Fruit fly (Drosophila melanogaster) whole organism, embryonic: Measurements from ENCODE around the gene Lsd-1.

Source experiments
- ATbp ChIP-seq: fragments of 200-800 bp; sonication (Bioruptor generic); optimal IDR thresholded peaks from 2 replicates; lab custom pipeline; 2017; ENCODE audit warnings: missing biosample characterization, mild to moderate bottlenecking, missing genetic modification characterization, missing genetic modification reagents
- B-H1 ChIP-seq: fragments of 200-800 bp; sonication (Bioruptor generic); IDR thresholded peaks from 3 replicates; pipeline ENCODE4 v1.3.6; 2022; ENCODE audit warnings: missing biosample characterization, missing genetic modification characterization
- CG10321 ChIP-seq: fragments of 200-800 bp; sonication (Bioruptor generic); IDR thresholded peaks from 2 replicates; pipeline ENCODE4 v1.3.6; 2022; ENCODE audit warnings: missing biosample characterization, missing genetic modification characterization
- CG10366 ChIP-seq: fragments of 200-800 bp; sonication (Bioruptor generic); IDR thresholded peaks from 2 replicates; pipeline ENCODE4 v1.3.6; 2022; ENCODE audit warnings: missing biosample characterization, missing genetic modification characterization
- CG11504 ChIP-seq: fragments of 200-800 bp; sonication (Bioruptor generic); optimal IDR thresholded peaks from 3 replicates; lab custom pipeline; 2019; ENCODE audit warnings: missing biosample characterization, mild to moderate bottlenecking, missing genetic modification characterization, moderate library complexity
- CG11560 ChIP-seq: fragments of 200-800 bp; sonication (Bioruptor generic); IDR thresholded peaks from 3 replicates; pipeline ENCODE4 v1.3.6; 2022; ENCODE audit warnings: missing biosample characterization, missing genetic modification characterization
- CG11696 ChIP-seq: fragments of 200-800 bp; sonication (Bioruptor generic); IDR thresholded peaks from 2 replicates; pipeline ENCODE4 v1.3.6; 2022; ENCODE audit warnings: missing biosample characterization, missing genetic modification characterization
- CG12744 ChIP-seq: fragments of 200-800 bp; sonication (Bioruptor generic); optimal IDR thresholded peaks from 2 replicates; lab custom pipeline; 2016; ENCODE audit warnings: missing biosample characterization, missing genetic modification characterization
- CG15073 ChIP-seq: fragments of 200-800 bp; sonication (Bioruptor generic); optimal IDR thresholded peaks from 2 replicates; lab custom pipeline; 2016; ENCODE audit warnings: missing biosample characterization, missing genetic modification characterization
- CG15696 ChIP-seq: fragments of 200-800 bp; sonication (Bioruptor generic); optimal IDR thresholded peaks from 2 replicates; lab custom pipeline; 2019; ENCODE audit warnings: missing biosample characterization, mild to moderate bottlenecking, missing genetic modification characterization, moderate library complexity
- CG17186 ChIP-seq: fragments of 200-800 bp; sonication (Bioruptor generic); optimal IDR thresholded peaks from 3 replicates; lab custom pipeline; 2017; ENCODE audit warnings: missing biosample characterization, missing genetic modification reagents, missing genetic modification characterization
- CG17612 ChIP-seq: fragments of 200-800 bp; sonication (Bioruptor generic); IDR thresholded peaks from 2 replicates; pipeline ENCODE4 v1.3.6; 2022; ENCODE audit warnings: missing biosample characterization, missing genetic modification characterization
- CG17802 ChIP-seq: fragments of 200-800 bp; sonication (Bioruptor generic); optimal IDR thresholded peaks from 2 replicates; lab custom pipeline; 2018; ENCODE audit warnings: missing biosample characterization, mild to moderate bottlenecking, missing genetic modification characterization, moderate library complexity
- CG31365 ChIP-seq: fragments of 200-800 bp; sonication (Bioruptor generic); optimal IDR thresholded peaks from 2 replicates; lab custom pipeline; 2018; ENCODE audit warnings: missing biosample characterization, mild to moderate bottlenecking, missing genetic modification characterization
- CG32532 ChIP-seq: fragments of 200-800 bp; sonication (Bioruptor generic); IDR thresholded peaks from 2 replicates; pipeline ENCODE4 v1.3.6; 2022; ENCODE audit warnings: missing biosample characterization, missing genetic modification characterization
- CG33213 ChIP-seq: fragments of 200-800 bp; sonication (Bioruptor generic); optimal IDR thresholded peaks from 3 replicates; lab custom pipeline; 2016; ENCODE audit warnings: missing biosample characterization, missing genetic modification characterization
- CG34422 ChIP-seq: fragments of 200-800 bp; sonication (Bioruptor generic); IDR thresholded peaks from 3 replicates; pipeline ENCODE4 v1.3.6; 2022; ENCODE audit warnings: missing biosample characterization, missing genetic modification characterization
- CG7372 ChIP-seq: fragments of 200-800 bp; sonication (Bioruptor generic); IDR thresholded peaks from 2 replicates; pipeline ENCODE4 v1.3.6; 2022; ENCODE audit warnings: missing biosample characterization, missing genetic modification characterization
- CG7963 ChIP-seq: fragments of 200-800 bp; sonication (Bioruptor generic); IDR thresholded peaks from 3 replicates; pipeline ENCODE4 v1.3.6; 2022; ENCODE audit warnings: missing biosample characterization, missing genetic modification characterization; ENCODE audit not compliant: partially characterized antibody
- CG8089 ChIP-seq: fragments of 200-800 bp; sonication (Bioruptor generic); optimal IDR thresholded peaks from 3 replicates; lab custom pipeline; 2016; ENCODE audit warnings: missing biosample characterization, missing genetic modification characterization
- CG8359 ChIP-seq: fragments of 200-800 bp; sonication (Bioruptor generic); optimal IDR thresholded peaks from 2 replicates; lab custom pipeline; 2017; ENCODE audit warnings: missing biosample characterization, mild to moderate bottlenecking, missing genetic modification characterization, borderline replicate concordance
- CG8924 ChIP-seq: fragments of 200-800 bp; optimal IDR thresholded peaks from 3 replicates; lab custom pipeline; 2019; ENCODE audit warnings: missing biosample characterization, mild to moderate bottlenecking, missing genetic modification characterization, moderate library complexity
- Elba2 ChIP-seq: fragments of 200-800 bp; sonication (Bioruptor generic); optimal IDR thresholded peaks from 3 replicates; lab custom pipeline; 2016; ENCODE audit warnings: missing biosample characterization, missing genetic modification characterization
- Fer1 ChIP-seq: fragments of 200-800 bp; sonication (Bioruptor generic); optimal IDR thresholded peaks from 2 replicates; lab custom pipeline; 2017; ENCODE audit warnings: missing biosample characterization, mild to moderate bottlenecking, missing genetic modification characterization
- Gsc ChIP-seq: fragments of 200-800 bp; sonication (Bioruptor generic); IDR thresholded peaks from 2 replicates; pipeline ENCODE4 v1.3.6; 2022; ENCODE audit warnings: missing biosample characterization, missing genetic modification characterization
- HLH3B ChIP-seq: fragments of 200-800 bp; sonication (Bioruptor generic); IDR thresholded peaks from 2 replicates; pipeline ENCODE4 v1.3.6; 2022; ENCODE audit warnings: missing biosample characterization, missing genetic modification characterization
- Neu2 ChIP-seq: fragments of 200-800 bp; sonication (Bioruptor generic); optimal IDR thresholded peaks from 3 replicates; lab custom pipeline; 2016; ENCODE audit warnings: missing biosample characterization, missing genetic modification characterization, borderline replicate concordance
- Nf-YC ChIP-seq: fragments of 200-800 bp; optimal IDR thresholded peaks from 3 replicates; lab custom pipeline; 2019; ENCODE audit warnings: missing biosample characterization, mild to moderate bottlenecking, missing genetic modification characterization, moderate library complexity
- Opbp ChIP-seq: fragments of 200-800 bp; sonication (Bioruptor generic); IDR thresholded peaks from 3 replicates; pipeline ENCODE4 v1.3.6; 2022; ENCODE audit warnings: missing biosample characterization, missing genetic modification characterization; ENCODE audit not compliant: partially characterized antibody
- Side ChIP-seq: fragments of 200-800 bp; sonication (Bioruptor generic); optimal IDR thresholded peaks from 2 replicates; lab custom pipeline; 2016; ENCODE audit warnings: missing biosample characterization, missing genetic modification characterization
- Sry-β ChIP-seq: fragments of 200-800 bp; sonication (Bioruptor generic); optimal IDR thresholded peaks from 2 replicates; lab custom pipeline; 2018; ENCODE audit warnings: missing biosample characterization, mild to moderate bottlenecking, missing genetic modification characterization, moderate library complexity
- Tbp ChIP-seq: fragments of >200 bp; optimal IDR thresholded peaks from 2 replicates; lab custom pipeline; 2018; ENCODE audit warnings: missing biosample characterization, missing genetic modification characterization
- YL-1 ChIP-seq: fragments of 200-800 bp; sonication (Bioruptor generic); optimal IDR thresholded peaks from 3 replicates; lab custom pipeline; 2017; ENCODE audit warnings: missing biosample characterization, mild to moderate bottlenecking, missing genetic modification characterization
- ac ChIP-seq: fragments of 200-800 bp; sonication (Bioruptor generic); optimal IDR thresholded peaks from 3 replicates; lab custom pipeline; 2017; ENCODE audit warnings: missing biosample characterization, mild to moderate bottlenecking, missing genetic modification characterization
- cato ChIP-seq: fragments of 200-800 bp; sonication (Bioruptor generic); optimal IDR thresholded peaks from 2 replicates; lab custom pipeline; 2016; ENCODE audit warnings: missing biosample characterization, missing genetic modification characterization, borderline replicate concordance
- ems ChIP-seq: fragments of 200-800 bp; sonication (Bioruptor generic); optimal IDR thresholded peaks from 3 replicates; lab custom pipeline; 2016; ENCODE audit warnings: missing biosample characterization, missing genetic modification characterization
- fd96Cb ChIP-seq: fragments of 200-800 bp; sonication (Bioruptor generic); optimal IDR thresholded peaks from 2 replicates; lab custom pipeline; 2018; ENCODE audit warnings: missing biosample characterization, mild to moderate bottlenecking, missing genetic modification characterization, moderate library complexity
- hb ChIP-seq: fragments of 200-800 bp; sonication (Bioruptor generic); IDR thresholded peaks from 3 replicates; pipeline ENCODE4 v1.3.6; 2022; ENCODE audit warnings: missing biosample characterization, missing genetic modification characterization; ENCODE audit not compliant: partially characterized antibody
- hbn ChIP-seq: fragments of 200-800 bp; sonication (Bioruptor generic); IDR thresholded peaks from 2 replicates; pipeline ENCODE4 v1.3.6; 2022; ENCODE audit warnings: missing biosample characterization, missing genetic modification characterization; ENCODE audit not compliant: partially characterized antibody
- nau ChIP-seq: fragments of 200-800 bp; sonication (Bioruptor generic); optimal IDR thresholded peaks from 3 replicates; lab custom pipeline; 2017; ENCODE audit warnings: missing biosample characterization, mild to moderate bottlenecking, missing genetic modification characterization, missing genetic modification reagents
- p53 ChIP-seq: fragments of 200-800 bp; sonication (Bioruptor generic); optimal IDR thresholded peaks from 2 replicates; lab custom pipeline; 2016; ENCODE audit warnings: missing biosample characterization, missing genetic modification characterization
- pfk ChIP-seq: fragments of 200-800 bp; sonication (Bioruptor generic); optimal IDR thresholded peaks from 2 replicates; lab custom pipeline; 2018; ENCODE audit warnings: missing biosample characterization, mild to moderate bottlenecking, missing genetic modification characterization, moderate library complexity
- pho ChIP-seq: fragments of 200-800 bp; sonication (Bioruptor generic); optimal IDR thresholded peaks from 2 replicates; lab custom pipeline; 2016; ENCODE audit warnings: missing biosample characterization, missing genetic modification characterization
- pita ChIP-seq: fragments of 200-800 bp; sonication (Bioruptor generic); optimal IDR thresholded peaks from 2 replicates; lab custom pipeline; 2017; ENCODE audit warnings: missing biosample characterization, mild to moderate bottlenecking, missing genetic modification characterization
- scrt ChIP-seq: fragments of 200-800 bp; sonication (Bioruptor generic); optimal IDR thresholded peaks from 2 replicates; lab custom pipeline; 2018; ENCODE audit warnings: missing biosample characterization, mild to moderate bottlenecking, missing genetic modification characterization, moderate library complexity
- tgo ChIP-seq: fragments of 200-800 bp; sonication (Bioruptor generic); IDR thresholded peaks from 3 replicates; pipeline ENCODE4 v1.3.6; 2022; ENCODE audit warnings: missing biosample characterization, missing genetic modification characterization
- toy ChIP-seq: fragments of 200-800 bp; sonication (Bioruptor generic); IDR thresholded peaks from 2 replicates; pipeline ENCODE4 v1.3.6; 2022; ENCODE audit warnings: missing biosample characterization, missing genetic modification characterization
- vnd ChIP-seq: fragments of 200-800 bp; sonication (Bioruptor generic); IDR thresholded peaks from 3 replicates; pipeline ENCODE4 v1.3.6; 2022; ENCODE audit warnings: missing biosample characterization, missing genetic modification characterization; ENCODE audit not compliant: partially characterized antibody

The Lsd-1 gene

DNA sequence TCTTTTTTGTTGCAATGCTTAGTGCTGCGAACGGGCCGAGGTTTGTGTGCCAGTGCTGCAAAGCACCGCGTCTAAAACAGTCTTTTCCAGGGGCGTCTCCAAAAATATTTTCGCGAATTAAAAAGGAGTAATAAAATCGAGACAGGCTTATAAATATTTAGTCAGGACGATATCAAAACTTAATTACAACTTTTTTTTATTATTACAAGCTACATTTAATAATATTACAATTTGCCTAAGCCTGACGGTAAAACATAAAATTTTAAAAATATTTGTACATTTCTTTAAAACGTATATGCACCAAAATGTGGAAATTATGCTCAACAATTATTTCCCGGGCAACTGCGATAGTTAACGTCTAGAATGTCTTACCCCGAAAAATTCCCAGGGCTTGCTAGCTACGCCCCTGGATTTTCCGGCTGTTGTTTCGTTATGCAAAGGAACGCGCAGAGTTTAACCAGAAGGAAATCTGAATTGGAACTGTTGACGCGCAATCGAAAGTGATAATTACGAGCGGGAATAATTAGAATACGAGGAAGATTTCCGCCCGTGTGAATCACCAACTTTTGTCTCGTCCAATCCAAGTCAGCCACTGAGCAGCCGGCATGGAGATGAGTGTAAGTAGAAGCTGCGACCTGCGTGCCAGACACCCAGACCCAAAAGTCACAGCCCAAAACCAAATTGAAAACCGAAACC lies 5.6 kb upstream of the Lsd-1 start, which contains the start of the genes PTPMT1 and Hrd3 (continued):
- no peak for TF ChIP-seq nau (GFP tag; lab: Kevin White, UChicago)
- TF ChIP-seq hb (GFP tag; lab: Robert Waterston, UW), result no peak
- TF ChIP-seq Tbp (GFP tag; lab: Kevin White, UChicago), result no peak
- peak; percentile 98 for TF ChIP-seq cato (GFP tag; lab: Kevin White, UChicago)
- peak; percentile 90 for TF ChIP-seq Gsc
- TF ChIP-seq toy (GFP tag; lab: Robert Waterston, UW), result peak; percentile 86
- peak; percentile 83 for TF ChIP-seq CG17802 (tag; lab: Kevin White, UChicago)
- peak; percentile 92 for TF ChIP-seq Elba2 (GFP tag; lab: Kevin White, UChicago)
- peak; percentile 96 for TF ChIP-seq ATbp
- TF ChIP-seq B-H1 (GFP tag; lab: Robert Waterston, UW), result peak; percentile 92
- peak; percentile 98 for TF ChIP-seq pho (GFP tag; lab: Kevin White, UChicago)
- peak; percentile 99 for TF ChIP-seq CG8924 (tag; lab: Kevin White, UChicago)
- TF ChIP-seq fd96Cb, result peak; percentile 99
- TF ChIP-seq CG10366, result peak; percentile 93
- TF ChIP-seq p53, result peak; percentile 89
- TF ChIP-seq pita (GFP tag; lab: Kevin White, UChicago), result no peak
- peak; percentile 96 for TF ChIP-seq Side (GFP tag; lab: Kevin White, UChicago)
- TF ChIP-seq Sry-β, result peak; percentile 70
- TF ChIP-seq CG17186 (GFP tag; lab: Kevin White, UChicago), result peak; percentile 93
- peak; percentile 95 for TF ChIP-seq CG7372 (GFP tag; lab: Robert Waterston, UW)
- TF ChIP-seq tgo (GFP tag; lab: Robert Waterston, UW), result peak; percentile 96
- peak; percentile 64 for TF ChIP-seq pfk
- peak; percentile 98 for TF ChIP-seq CG15696 (tag; lab: Kevin White, UChicago)
- TF ChIP-seq CG7963 (GFP tag; lab: Robert Waterston, UW), result no peak
- peak; percentile 99 for TF ChIP-seq YL-1 (GFP tag; lab: Kevin White, UChicago)
- no peak for TF ChIP-seq vnd (GFP tag; lab: Robert Waterston, UW)
- peak; percentile 98 for TF ChIP-seq CG11504
- peak; percentile 94 for TF ChIP-seq CG33213
- TF ChIP-seq scrt (GFP tag; lab: Kevin White, UChicago), result peak; percentile 92
- peak; percentile 78 for TF ChIP-seq CG31365 (tag; lab: Kevin White, UChicago)
- TF ChIP-seq Neu2 (GFP tag; lab: Kevin White, UChicago), result peak; percentile 87
- TF ChIP-seq Opbp (GFP tag; lab: Robert Waterston, UW), result no peak
- peak; percentile 98 for TF ChIP-seq Fer1 (GFP tag; lab: Kevin White, UChicago)
- TF ChIP-seq CG8089 (GFP tag; lab: Kevin White, UChicago), result peak; percentile 94
- TF ChIP-seq CG11696 (GFP tag; lab: Robert Waterston, UW), result peak; percentile 83
- peak; percentile 89; the same call in 1 of the 2 replicates for TF ChIP-seq CG17612 (GFP tag; lab: Robert Waterston, UW)
- peak; percentile 95 for TF ChIP-seq ac
- peak; percentile 91 for TF ChIP-seq CG11560 (tag; lab: Robert Waterston, UW)
- peak; percentile 93 for TF ChIP-seq CG8359 (GFP tag; lab: Kevin White, UChicago)
- peak; percentile 70 for TF ChIP-seq CG10321 (GFP tag; lab: Robert Waterston, UW)
- TF ChIP-seq CG15073 (GFP tag; lab: Kevin White, UChicago), result peak; percentile 89
- peak; percentile 95 for TF ChIP-seq CG34422 (GFP tag; lab: Robert Waterston, UW)
- TF ChIP-seq hbn (GFP tag; lab: Robert Waterston, UW), result no peak
- peak; percentile 96 for TF ChIP-seq CG32532 (GFP tag; lab: Robert Waterston, UW)
- peak; percentile 97 for TF ChIP-seq CG12744 (GFP tag; lab: Kevin White, UChicago)
- TF ChIP-seq ems (GFP tag; lab: Kevin White, UChicago), result peak; percentile 98
- TF ChIP-seq HLH3B, result peak; percentile 93
- peak; percentile 93 for TF ChIP-seq Nf-YC (tag; lab: Kevin White, UChicago)
